Worm (Caenorhabditis elegans) whole organism, L2 larva: ENCODE measurements around the gene str-111.

Experiments used
- F13H6.1 ChIP-seq: sonication (generic microtip); optimal IDR thresholded peaks from 2 replicates; lab custom pipeline; 2016; ENCODE audit warnings: missing genetic modification characterization, missing compliant biosample characterization
- ZK546.5 ChIP-seq: sonication (generic microtip); optimal IDR thresholded peaks from 2 replicates; lab custom pipeline; 2017; ENCODE audit warnings: missing biosample characterization, missing genetic modification characterization
- aly-2 ChIP-seq: fragments of 150-350 bp; optimal IDR thresholded peaks from 2 replicates; lab custom pipeline; 2014; ENCODE audit warnings: missing biosample characterization, missing genetic modification characterization
- ama-1 ChIP-seq: fragments of 150-350 bp; optimal IDR thresholded peaks from 2 replicates; lab custom pipeline; 2018; ENCODE audit warnings: inconsistent platforms
- ceh-16 ChIP-seq: fragments of 150-350 bp; optimal IDR thresholded peaks from 2 replicates; lab custom pipeline; 2014; ENCODE audit warnings: missing biosample characterization, missing genetic modification characterization
- fos-1 ChIP-seq: fragments of 150-350 bp; optimal IDR thresholded peaks from 2 replicates; lab custom pipeline; 2014; ENCODE audit warnings: missing biosample characterization, missing genetic modification characterization
- nhr-12 ChIP-seq: fragments of 150-350 bp; optimal IDR thresholded peaks from 2 replicates; lab custom pipeline; 2014; ENCODE audit warnings: missing biosample characterization, missing genetic modification characterization
- nhr-23 ChIP-seq: fragments of 150-350 bp; optimal IDR thresholded peaks from 2 replicates; lab custom pipeline; 2014; ENCODE audit warnings: missing biosample characterization, missing genetic modification reagents, missing genetic modification characterization
- nhr-237 ChIP-seq: fragments of 150-350 bp; optimal IDR thresholded peaks from 2 replicates; lab custom pipeline; 2014; ENCODE audit warnings: missing biosample characterization, missing genetic modification characterization
- unc-62 ChIP-seq: fragments of 150-350 bp; optimal IDR thresholded peaks from 2 replicates; lab custom pipeline; 2014; ENCODE audit warnings: missing biosample characterization, missing genetic modification reagents, missing genetic modification characterization
- ztf-11 ChIP-seq: sonication (generic microtip); optimal IDR thresholded peaks from 2 replicates; lab custom pipeline; 2017; ENCODE audit warnings: missing biosample characterization, missing genetic modification characterization
- ztf-4 ChIP-seq: fragments of 150-350 bp; optimal IDR thresholded peaks from 2 replicates; lab custom pipeline; 2014; ENCODE audit warnings: missing biosample characterization, missing genetic modification characterization

ce11 chrV:16165936-16166335 lies 3.0 kb downstream of the str-111 start, which contains the start of gene str-108:
- TF ChIP-seq F13H6.1 (tag; lab: Kevin White, UChicago) = no peak
- TF ChIP-seq ztf-11 (tag; lab: Kevin White, UChicago) = no peak
- TF ChIP-seq nhr-12 (tag; lab: Kevin White, UChicago) = no peak
- no peak for TF ChIP-seq nhr-237 (tag; lab: Kevin White, UChicago)
- no peak for TF ChIP-seq ztf-4 (tag; lab: Kevin White, UChicago)
- no peak for TF ChIP-seq aly-2
- TF ChIP-seq ZK546.5 (tag; lab: Kevin White, UChicago) = no peak
- TF ChIP-seq ama-1 = no peak
- TF ChIP-seq nhr-23 (tag; lab: Kevin White, UChicago) = no peak
- TF ChIP-seq fos-1 (tag; lab: Kevin White, UChicago) = no peak
- no peak for TF ChIP-seq unc-62 (GFP tag; lab: Kevin White, UChicago)
- TF ChIP-seq ceh-16 (tag; lab: Kevin White, UChicago) = no peak
